Worm (Caenorhabditis elegans) whole organism, early embryonic: ENCODE measurements around the gene F42G8.8.

Experiments used
- F13C5.2 ChIP-seq: sonication (generic microtip); optimal IDR thresholded peaks from 2 replicates; lab custom pipeline; 2017; ENCODE audit warnings: mild to moderate bottlenecking, missing genetic modification characterization, inconsistent platforms, missing compliant biosample characterization
- ama-1 ChIP-seq: fragments of 150-350 bp; optimal IDR thresholded peaks from 2 replicates; lab custom pipeline; 2014

DNA sequence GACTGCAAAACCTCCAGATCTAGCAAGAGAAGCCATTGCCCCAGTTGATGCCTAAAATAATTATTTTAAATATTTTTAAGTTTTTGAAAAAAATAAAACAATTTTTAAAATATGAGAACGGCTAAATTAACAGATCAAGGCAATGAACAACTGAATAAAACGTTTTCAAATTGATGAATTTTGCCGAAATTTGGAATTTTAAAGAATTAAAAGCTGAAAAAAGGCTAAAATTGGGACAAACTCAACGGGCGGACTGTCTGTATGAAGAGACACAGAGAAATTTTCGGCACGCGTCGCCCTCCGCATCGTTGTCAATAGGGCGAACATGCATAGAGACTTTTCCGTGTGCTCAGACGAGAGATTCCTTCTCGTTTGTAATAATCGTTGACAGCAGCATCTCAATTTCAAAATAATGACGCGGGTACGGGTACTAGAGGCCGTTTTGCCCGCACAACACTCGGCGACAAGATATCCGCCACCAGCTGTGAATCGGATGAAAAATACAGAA is 17.2 kb downstream of the F42G8.8 start, which contains the start of the genes isp-1 and islo-1:
- peak; percentile 55 for TF ChIP-seq F13C5.2 (tag; lab: Kevin White, UChicago)
- no peak for TF ChIP-seq ama-1
